Worm (Caenorhabditis elegans) whole organism, midembryonic: Measurements from ENCODE around the gene eif-2Bdelta.

Experiments used
- T22C8.4 ChIP-seq: fragments of 200-800 bp; sonication (Bioruptor generic); IDR thresholded peaks from 2 replicates; pipeline ENCODE4 v1.3.6; 2022; ENCODE audit warnings: missing genetic modification characterization, missing compliant biosample characterization
- cog-1 ChIP-seq: sonication (generic microtip); optimal IDR thresholded peaks from 2 replicates; lab custom pipeline; 2016; ENCODE audit warnings: missing genetic modification characterization, missing compliant biosample characterization
- flt-1 ChIP-seq: fragments of 200-800 bp; sonication (Bioruptor generic); IDR thresholded peaks from 2 replicates; pipeline ENCODE4 v1.3.6; 2022; ENCODE audit warnings: missing genetic modification characterization, missing compliant biosample characterization
- klf-2 ChIP-seq: fragments of 200-800 bp; sonication (Bioruptor generic); conservative IDR thresholded peaks from 2 replicates; pipeline ENCODE4 v1.3.6; 2022; ENCODE audit warnings: missing genetic modification reagents, missing genetic modification characterization, missing compliant biosample characterization
- med-1 ChIP-seq: sonication (generic microtip); optimal IDR thresholded peaks from 2 replicates; lab custom pipeline; 2017; ENCODE audit warnings: missing genetic modification characterization, mild to moderate bottlenecking, missing compliant biosample characterization, antibody characterized with exemption, missing genetic modification reagents; ENCODE audit not compliant: insufficient read depth
- ref-1 ChIP-seq: fragments of 200-800 bp; sonication (Bioruptor generic); conservative IDR thresholded peaks from 2 replicates; pipeline ENCODE4 v1.3.6; 2022; ENCODE audit warnings: missing genetic modification reagents, missing genetic modification characterization, missing compliant biosample characterization
- tab-1 ChIP-seq: fragments of 200-800 bp; sonication (Bioruptor generic); IDR thresholded peaks from 2 replicates; pipeline ENCODE4 v1.3.6; 2022; ENCODE audit warnings: missing genetic modification characterization, missing compliant biosample characterization
- ztf-23 ChIP-seq: fragments of 200-800 bp; sonication (Bioruptor generic); IDR thresholded peaks from 2 replicates; pipeline ENCODE4 v1.3.6; 2022; ENCODE audit warnings: missing genetic modification reagents, missing genetic modification characterization, missing compliant biosample characterization
- ztf-29 ChIP-seq: fragments of 200-800 bp; sonication (Bioruptor generic); IDR thresholded peaks from 2 replicates; pipeline ENCODE4 v1.3.6; 2022; ENCODE audit warnings: missing genetic modification reagents, missing genetic modification characterization, missing compliant biosample characterization

Gene eif-2Bdelta

ce11 chrV:9491440-9492160, 22.0 kb upstream of the eif-2Bdelta start, which contains the start of gene K06A4.7:
Gene K06A4.7 (minus strand): TSS chrV:9491490.
- TF ChIP-seq cog-1 (tag; lab: Kevin White, UChicago) (no peak), T22C8.4 (GFP tag; lab: Robert Waterston, UW) (no peak), flt-1 (no peak), med-1 (GFP tag; lab: Kevin White, UChicago) (no peak), ref-1 (no peak), klf-2 (GFP tag; lab: Robert Waterston, UW) (no peak), tab-1 (GFP tag; lab: Robert Waterston, UW) (no peak), ztf-29 (GFP tag; lab: Robert Waterston, UW) (no peak), ztf-23 (GFP tag; lab: Robert Waterston, UW) (no peak)

- TF ChIP-seq tab-1 (GFP tag; lab: Robert Waterston, UW) (no peak), med-1 (GFP tag; lab: Kevin White, UChicago) (no peak), T22C8.4 (GFP tag; lab: Robert Waterston, UW) (no peak), ref-1 (no peak), ztf-23 (GFP tag; lab: Robert Waterston, UW) (no peak)
These were observed 21.2 kb upstream of the eif-2Bdelta start for ce11 chrV:9492460-9492859.

ce11 chrV:9496742-9497141, 16.9 kb upstream of the eif-2Bdelta start, which contains the start of gene gsnl-1:
Gene gsnl-1 (plus strand): TSS chrV:9497042.
- TF ChIP-seq med-1 (GFP tag; lab: Kevin White, UChicago) (no peak), ztf-29 (GFP tag; lab: Robert Waterston, UW) (no peak), ref-1 (no peak), T22C8.4 (GFP tag; lab: Robert Waterston, UW) (no peak), flt-1 (no peak), tab-1 (GFP tag; lab: Robert Waterston, UW) (no peak)

ce11 chrV:9499295-9499694, 14.3 kb upstream of the eif-2Bdelta start:
- no peak for TF ChIP-seq med-1 (GFP tag; lab: Kevin White, UChicago)
- TF ChIP-seq ref-1, result no peak
- no peak for TF ChIP-seq ztf-29 (GFP tag; lab: Robert Waterston, UW)
- no peak for TF ChIP-seq klf-2 (GFP tag; lab: Robert Waterston, UW)
- no peak for TF ChIP-seq ztf-23 (GFP tag; lab: Robert Waterston, UW)

- TF ChIP-seq klf-2 (GFP tag; lab: Robert Waterston, UW) (no peak), ztf-23 (GFP tag; lab: Robert Waterston, UW) (no peak), flt-1 (no peak), T22C8.4 (GFP tag; lab: Robert Waterston, UW) (no peak), tab-1 (GFP tag; lab: Robert Waterston, UW) (no peak), ref-1 (no peak), med-1 (GFP tag; lab: Kevin White, UChicago) (no peak), ztf-29 (GFP tag; lab: Robert Waterston, UW) (no peak), cog-1 (tag; lab: Kevin White, UChicago) (no peak)
These were observed 12.7 kb upstream of the eif-2Bdelta start, which contains the start of gene swt-5 for ce11 chrV:9500826-9501451. Gene swt-5 (plus strand): TSS chrV:9501401.

ce11 chrV:9503152-9503817, 10.3 kb upstream of the eif-2Bdelta start:
- TF ChIP-seq ref-1 (peak; percentile 84), tab-1 (GFP tag; lab: Robert Waterston, UW) (peak; percentile 94), flt-1 (peak; percentile 97), cog-1 (tag; lab: Kevin White, UChicago) (peak; percentile 78), T22C8.4 (GFP tag; lab: Robert Waterston, UW) (peak; percentile 95), ztf-23 (GFP tag; lab: Robert Waterston, UW) (peak; percentile 95), med-1 (GFP tag; lab: Kevin White, UChicago) (peak; percentile 41), klf-2 (GFP tag; lab: Robert Waterston, UW) (peak; percentile 83), ztf-29 (GFP tag; lab: Robert Waterston, UW) (peak; percentile 79; the same call in 1 of the 2 replicates)

ce11 chrV:9504474-9504960, 9.1 kb upstream of the eif-2Bdelta start, which contains the start of gene haao-1:
Gene haao-1 (plus strand): TSS chrV:9504910.
- TF ChIP-seq ref-1, result no peak
- no peak for TF ChIP-seq ztf-23 (GFP tag; lab: Robert Waterston, UW)
- no peak for TF ChIP-seq cog-1 (tag; lab: Kevin White, UChicago)
- no peak for TF ChIP-seq tab-1 (GFP tag; lab: Robert Waterston, UW)
- no peak for TF ChIP-seq klf-2 (GFP tag; lab: Robert Waterston, UW)
- TF ChIP-seq ztf-29 (GFP tag; lab: Robert Waterston, UW), result no peak
- TF ChIP-seq flt-1, result no peak
- no peak for TF ChIP-seq med-1 (GFP tag; lab: Kevin White, UChicago)
- no peak for TF ChIP-seq T22C8.4 (GFP tag; lab: Robert Waterston, UW)

- TF ChIP-seq klf-2 (GFP tag; lab: Robert Waterston, UW) (no peak), ztf-29 (GFP tag; lab: Robert Waterston, UW) (no peak), ztf-23 (GFP tag; lab: Robert Waterston, UW) (no peak), ref-1 (no peak), cog-1 (tag; lab: Kevin White, UChicago) (no peak), flt-1 (no peak), med-1 (GFP tag; lab: Kevin White, UChicago) (no peak), tab-1 (GFP tag; lab: Robert Waterston, UW) (no peak), T22C8.4 (GFP tag; lab: Robert Waterston, UW) (no peak)
These were observed 6.7 kb upstream of the eif-2Bdelta start for ce11 chrV:9506931-9507330.
